Worm (Caenorhabditis elegans) whole organism, L4 larva: ENCODE measurements around the gene ekl-5.

Experiments used
- aha-1 ChIP-seq: fragments of 150-350 bp; peaks from one replicate; lab custom pipeline; 2014; ENCODE audit warnings: missing biosample characterization, missing genetic modification characterization
- ama-1 ChIP-seq: fragments of 150-350 bp; optimal IDR thresholded peaks from 2 replicates; lab custom pipeline; 2014; ENCODE audit warnings: inconsistent platforms, mixed read lengths
- daf-12 ChIP-seq: fragments of 150-350 bp; optimal IDR thresholded peaks from 2 replicates; lab custom pipeline; 2014; ENCODE audit warnings: missing biosample characterization, missing genetic modification reagents, missing genetic modification characterization
- dve-1 ChIP-seq: sonication (generic microtip); optimal IDR thresholded peaks from 2 replicates; lab custom pipeline; 2017; ENCODE audit warnings: antibody characterized with exemption, mild to moderate bottlenecking, missing genetic modification characterization, missing compliant biosample characterization; ENCODE audit not compliant: insufficient read depth
- egl-27 ChIP-seq: sonication (generic microtip); optimal IDR thresholded peaks from 3 replicates; lab custom pipeline; 2017; ENCODE audit warnings: missing biosample characterization, missing genetic modification reagents, missing genetic modification characterization
- fkh-10 ChIP-seq: fragments of 150-350 bp; optimal IDR thresholded peaks from 2 replicates; lab custom pipeline; 2014; ENCODE audit warnings: missing biosample characterization, missing genetic modification reagents, missing genetic modification characterization
- hmg-1.1 ChIP-seq: fragments of 200-800 bp; sonication (Bioruptor generic); IDR thresholded peaks from 2 replicates; pipeline ENCODE4 v1.3.6; 2022; ENCODE audit warnings: missing genetic modification reagents, missing genetic modification characterization, missing compliant biosample characterization
- nhr-102 ChIP-seq: sonication (generic microtip); optimal IDR thresholded peaks from 2 replicates; lab custom pipeline; 2016; ENCODE audit warnings: mild to moderate bottlenecking, missing genetic modification characterization, moderate library complexity, missing compliant biosample characterization
- nhr-25 ChIP-seq: sonication (generic microtip); optimal IDR thresholded peaks from 2 replicates; lab custom pipeline; 2017; ENCODE audit warnings: missing genetic modification characterization, mild to moderate bottlenecking, missing compliant biosample characterization, antibody characterized with exemption, moderate library complexity, borderline replicate concordance; ENCODE audit not compliant: insufficient read depth
- nhr-76 ChIP-seq: fragments of 150-350 bp; optimal IDR thresholded peaks from 2 replicates; lab custom pipeline; 2014; ENCODE audit warnings: missing biosample characterization, missing genetic modification characterization
- pha-4 ChIP-seq, 2 experiments: fragments of 150-350 bp in 1 of 2; fragments of 200-800 bp in 1 of 2; sonication (Bioruptor generic) in 1 of 2; IDR thresholded peaks in 1 of 2; optimal IDR thresholded peaks in 1 of 2; 2 replicates each; pipeline versions ENCODE4 v1.3.6 to Lab custom; 2014 to 2022; ENCODE audit warnings: missing genetic modification characterization in 2 of 2, missing genetic modification reagents in 2 of 2, missing biosample characterization in 1 of 2, missing compliant biosample characterization in 1 of 2
- php-3 ChIP-seq: fragments of 200-800 bp; sonication (Bioruptor generic); IDR thresholded peaks from 2 replicates; pipeline ENCODE4 v1.3.6; 2022; ENCODE audit warnings: missing genetic modification reagents, missing genetic modification characterization, missing compliant biosample characterization
- snpc-4 ChIP-seq: fragments of 150-350 bp; optimal IDR thresholded peaks from 2 replicates; lab custom pipeline; 2014; ENCODE audit warnings: missing biosample characterization, missing genetic modification characterization
- zag-1 ChIP-seq: fragments of 150-350 bp; optimal IDR thresholded peaks from 2 replicates; lab custom pipeline; 2014; ENCODE audit warnings: missing biosample characterization, missing genetic modification characterization

ce11 chrX:13900047-13900446 lies 16.9 kb downstream of the ekl-5 start, which contains the start of gene sra-38:
- TF ChIP-seq ama-1 (lab: Kevin White, UChicago) (no peak), zag-1 (tag; lab: Kevin White, UChicago) (no peak), pha-4 (GFP tag; IDR thresholded peaks at IDR 0.05; lab: Robert Waterston, UW) (no peak), pha-4 (tag; optimal IDR thresholded peaks at IDR 0.05; lab: Kevin White, UChicago) (no peak), nhr-25 (tag; lab: Kevin White, UChicago) (no peak), fkh-10 (GFP tag; lab: Kevin White, UChicago) (no peak), daf-12 (tag; lab: Kevin White, UChicago) (no peak), nhr-76 (tag; lab: Kevin White, UChicago) (no peak), aha-1 (tag; lab: Kevin White, UChicago) (no peak), dve-1 (tag; lab: Kevin White, UChicago) (no peak), snpc-4 (tag; lab: Kevin White, UChicago) (no peak), nhr-102 (tag; lab: Kevin White, UChicago) (no peak), php-3 (no peak), hmg-1.1 (GFP tag; lab: Robert Waterston, UW) (no peak), egl-27 (tag; lab: Kevin White, UChicago) (no peak)
